Worm (Caenorhabditis elegans): Measurements from ENCODE around the gene F42A9.17.

F42A9.17 gene

ce11 chrIV:8617047-8617446 lies 5.3 kb upstream of the F42A9.17 start, which contains the start of the genes F42A9.7 and F42A9.3:
Gene F42A9.7 (minus strand): TSS chrIV:8617147.
Gene F42A9.3 (plus strand): TSS chrIV:8617260.
- no peak for TF ChIP-seq ztf-11 (tag; optimal IDR thresholded peaks at IDR 0.05)
- TF ChIP-seq grh-1 (GFP tag; IDR thresholded peaks at IDR 0.05): no peak
- no peak for TF ChIP-seq sox-4 (tag; optimal IDR thresholded peaks at IDR 0.05)
- no peak for TF ChIP-seq C34B4.2 (tag; optimal IDR thresholded peaks at IDR 0.05)
- TF ChIP-seq ceh-8 (GFP tag; optimal IDR thresholded peaks at IDR 0.05): no peak
- TF ChIP-seq fos-1 (tag; optimal IDR thresholded peaks at IDR 0.05): no peak

- TF ChIP-seq lin-14 (GFP tag; optimal IDR thresholded peaks at IDR 0.05) (no peak), tlp-1 (tag; optimal IDR thresholded peaks at IDR 0.05) (no peak), hlh-17 (GFP tag; optimal IDR thresholded peaks at IDR 0.05; ENCODE audit: borderline replicate concordance) (no peak), ces-1 (GFP tag; optimal IDR thresholded peaks at IDR 0.05) (no peak), nhr-84 (tag; optimal IDR thresholded peaks at IDR 0.05) (no peak), zip-4 (GFP tag; optimal IDR thresholded peaks at IDR 0.05) (no peak), lsy-2 (tag; optimal IDR thresholded peaks at IDR 0.05) (no peak), lin-39 (tag; optimal IDR thresholded peaks at IDR 0.05) (no peak), nhr-12 (tag; optimal IDR thresholded peaks at IDR 0.05) (no peak), fkh-4 (tag; optimal IDR thresholded peaks at IDR 0.05; ENCODE audit: borderline replicate concordance) (no peak), fkh-8 (tag; optimal IDR thresholded peaks at IDR 0.05) (no peak), mep-1 (tag; optimal IDR thresholded peaks at IDR 0.05) (no peak), skn-1 (tag; optimal IDR thresholded peaks at IDR 0.05) (no peak), elt-3 (tag; optimal IDR thresholded peaks at IDR 0.05) (no peak), zag-1 (tag; optimal IDR thresholded peaks at IDR 0.05) (no peak), unc-130 (tag; optimal IDR thresholded peaks at IDR 0.05) (no peak), grh-1 (GFP tag; IDR thresholded peaks at IDR 0.05) (no peak), ceh-88 (GFP tag; IDR thresholded peaks at IDR 0.05) (no peak), dsc-1 (tag; optimal IDR thresholded peaks at IDR 0.05) (no peak)
Observed at ce11 chrIV:8615314-8615713, 3.6 kb upstream of the F42A9.17 start.

- no peak for TF ChIP-seq pax-3 (tag; optimal IDR thresholded peaks at IDR 0.05)
- peak; percentile 24 for TF ChIP-seq lin-14 (GFP tag; optimal IDR thresholded peaks at IDR 0.05)
- no peak for TF ChIP-seq xbp-1 (tag; optimal IDR thresholded peaks at IDR 0.05)
- no peak for TF ChIP-seq tbx-2 (tag; optimal IDR thresholded peaks at IDR 0.05)
- no peak for TF ChIP-seq efl-1 (optimal IDR thresholded peaks at IDR 0.05)
- peak in 1 of 2 experiments; percentile 11 for TF ChIP-seq efl-1 (GFP tag; optimal IDR thresholded peaks at IDR 0.05 in 1 of 2)
Observed at ce11 chrIV:8614680-8615079, 2.9 kb upstream of the F42A9.17 start, which contains the start of gene cyp-33E3. Gene cyp-33E3 (plus strand): TSS chrIV:8614995.

ce11 chrIV:8608934-8609333 lies 2.8 kb downstream of the F42A9.17 start, which contains the start of gene F42A9.6:
Gene F42A9.6 (plus strand): TSS chrIV:8609234.
- no peak for TF ChIP-seq swsn-7 (tag; optimal IDR thresholded peaks at IDR 0.05)
- TF ChIP-seq efl-3 (GFP tag; optimal IDR thresholded peaks at IDR 0.05): no peak
- TF ChIP-seq egl-13 (tag; optimal IDR thresholded peaks at IDR 0.05): no peak
- no peak for TF ChIP-seq lin-35 (GFP tag; optimal IDR thresholded peaks at IDR 0.05)

ce11 chrIV:8608204-8608603 lies 3.5 kb downstream of the F42A9.17 start:
- TF ChIP-seq unc-86 (tag; optimal IDR thresholded peaks at IDR 0.05) (no peak), nhr-84 (tag; optimal IDR thresholded peaks at IDR 0.05) (no peak), grh-1 (GFP tag; IDR thresholded peaks at IDR 0.05) (no peak), C16A3.4 (tag; optimal IDR thresholded peaks at IDR 0.05) (no peak), F16B12.6 (tag; optimal IDR thresholded peaks at IDR 0.05) (no peak)

All from whole organism, L1 larva.